Worm (Caenorhabditis elegans) whole organism, early embryonic: ENCODE measurements around the gene clec-169.
A peak's percentile ranks its signal among the peaks of the same experiment; 100 is the strongest.

Experiments used
- B0310.2 ChIP-seq: sonication (generic microtip); optimal IDR thresholded peaks from 2 replicates; lab custom pipeline; 2016; ENCODE audit warnings: mild to moderate bottlenecking, missing genetic modification characterization, missing compliant biosample characterization
- F13C5.2 ChIP-seq: sonication (generic microtip); optimal IDR thresholded peaks from 2 replicates; lab custom pipeline; 2017; ENCODE audit warnings: mild to moderate bottlenecking, missing genetic modification characterization, inconsistent platforms, missing compliant biosample characterization
- aly-1 ChIP-seq: sonication (generic microtip); optimal IDR thresholded peaks from 2 replicates; lab custom pipeline; 2016; ENCODE audit warnings: missing genetic modification characterization, missing compliant biosample characterization
- ama-1 ChIP-seq: fragments of 150-350 bp; optimal IDR thresholded peaks from 2 replicates; lab custom pipeline; 2014
- ceh-13 ChIP-seq: fragments of 200-800 bp; sonication (Bioruptor generic); optimal IDR thresholded peaks from 2 replicates; lab custom pipeline; 2018; ENCODE audit warnings: mild to moderate bottlenecking, missing genetic modification characterization, missing compliant biosample characterization
- ceh-36 ChIP-seq: sonication (generic microtip); optimal IDR thresholded peaks from 2 replicates; lab custom pipeline; 2016; ENCODE audit warnings: missing genetic modification characterization, inconsistent platforms, missing compliant biosample characterization
- ets-7 ChIP-seq: sonication (generic microtip); optimal IDR thresholded peaks from 2 replicates; lab custom pipeline; 2016; ENCODE audit warnings: missing genotype, missing genetic modification characterization, missing compliant biosample characterization
- flt-1 ChIP-seq: fragments of 200-800 bp; sonication (Bioruptor generic); IDR thresholded peaks from 2 replicates; pipeline ENCODE4 v1.3.6; 2022; ENCODE audit warnings: missing genetic modification characterization, missing compliant biosample characterization
- hmbx-1 ChIP-seq: sonication (generic microtip); optimal IDR thresholded peaks from 2 replicates; lab custom pipeline; 2016; ENCODE audit warnings: mild to moderate bottlenecking, missing genetic modification characterization, missing compliant biosample characterization
- hmg-4 ChIP-seq: fragments of 200-800 bp; sonication (Bioruptor generic); optimal IDR thresholded peaks from 2 replicates; lab custom pipeline; 2018; ENCODE audit warnings: mild to moderate bottlenecking, missing genetic modification characterization, missing compliant biosample characterization
- hnd-1 ChIP-seq: sonication (generic microtip); optimal IDR thresholded peaks from 2 replicates; lab custom pipeline; 2016; ENCODE audit warnings: missing genetic modification characterization, missing compliant biosample characterization
- pes-1 ChIP-seq: fragments of 200-800 bp; sonication (Bioruptor generic); IDR thresholded peaks from 2 replicates; pipeline ENCODE4 v1.3.6; 2022; ENCODE audit warnings: missing genetic modification reagents, missing genetic modification characterization, missing compliant biosample characterization
- scrt-1 ChIP-seq: fragments of 200-800 bp; sonication (Bioruptor generic); IDR thresholded peaks from 2 replicates; pipeline ENCODE4 v1.3.6; 2022; ENCODE audit warnings: missing genetic modification characterization, missing compliant biosample characterization
- sea-1 ChIP-seq: fragments of 200-800 bp; sonication (Bioruptor generic); conservative IDR thresholded peaks from 2 replicates; pipeline ENCODE4 v1.3.6; 2022; ENCODE audit warnings: missing genetic modification characterization, missing compliant biosample characterization
- tbx-11 ChIP-seq: fragments of 200-800 bp; sonication (Bioruptor generic); IDR thresholded peaks from 2 replicates; pipeline ENCODE4 v1.3.6; 2022; ENCODE audit warnings: missing genetic modification characterization, missing compliant biosample characterization
- tbx-37 ChIP-seq: fragments of 200-800 bp; sonication (Bioruptor generic); conservative IDR thresholded peaks from 2 replicates; pipeline ENCODE4 v1.3.6; 2022; ENCODE audit warnings: missing genetic modification reagents, missing genetic modification characterization, missing compliant biosample characterization
- tra-4 ChIP-seq: sonication (generic microtip); optimal IDR thresholded peaks from 2 replicates; lab custom pipeline; 2017; ENCODE audit warnings: missing genetic modification characterization, missing compliant biosample characterization

Gene clec-169

DNA sequence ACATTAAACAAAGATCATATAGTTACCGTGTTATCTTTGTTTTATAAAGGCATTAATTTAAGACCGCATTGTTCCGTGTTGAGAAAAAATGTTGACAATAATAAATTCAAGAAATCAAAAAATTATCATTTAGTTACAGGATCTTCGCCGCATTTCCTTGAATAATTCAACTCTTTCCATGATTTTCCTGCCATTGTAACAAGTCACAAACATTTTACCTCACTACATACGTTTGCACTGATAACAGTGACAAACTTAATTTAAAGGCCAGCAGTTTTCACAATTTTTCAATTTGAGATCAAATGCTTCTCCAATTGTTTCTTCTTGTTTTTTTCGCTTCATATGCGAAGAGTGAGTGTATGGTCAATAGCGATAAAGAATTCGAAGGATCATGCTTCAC is at the start of gene clec-169:
Gene clec-169 (plus strand): TSS at position 301 of the 400 bp plus-strand sequence.
- TF ChIP-seq tbx-37: no peak

DNA sequence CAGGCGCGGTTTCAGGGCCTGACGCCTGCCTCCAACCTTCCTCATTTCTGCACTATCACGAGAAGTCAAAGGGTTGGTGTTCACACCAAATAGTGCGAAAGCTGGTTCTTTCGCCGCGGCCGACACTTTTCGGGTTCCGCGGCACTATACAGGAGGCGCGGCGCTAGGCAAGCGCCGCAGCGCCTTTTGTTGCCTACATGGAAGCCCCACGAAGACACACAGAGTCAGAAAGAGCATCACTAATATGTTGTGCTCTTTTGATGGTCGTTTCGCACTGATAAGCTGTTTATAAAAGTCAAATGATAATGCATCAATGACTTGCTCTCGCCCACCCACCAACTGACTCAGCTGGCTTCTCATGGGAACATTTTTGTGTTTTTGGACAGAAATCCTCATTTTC is 49.2 kb upstream of the clec-169 start:
- TF ChIP-seq F13C5.2 (tag; lab: Kevin White, UChicago) (no peak), tbx-11 (no peak), ceh-36 (tag; lab: Kevin White, UChicago) (no peak), tra-4 (tag; lab: Kevin White, UChicago) (no peak)

DNA sequence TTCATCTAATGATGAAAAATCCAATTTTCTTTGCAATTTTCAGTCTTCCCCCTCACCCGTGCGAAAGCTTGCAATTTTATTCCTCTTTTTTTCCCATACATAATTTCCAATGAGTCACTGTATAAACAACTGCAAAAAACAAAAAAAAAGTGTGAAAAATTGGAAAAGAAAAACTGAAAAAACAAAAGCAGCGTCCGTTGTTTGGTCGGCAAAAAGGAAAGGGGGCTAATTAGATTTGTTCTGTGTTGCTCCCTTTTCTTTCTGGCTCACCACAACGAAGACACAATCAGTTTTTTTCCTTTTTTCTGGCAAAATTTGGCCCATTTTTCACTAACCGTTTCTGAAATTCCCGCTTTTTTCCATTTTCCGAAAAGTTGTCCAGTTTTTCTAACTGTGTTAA is 48.8 kb upstream of the clec-169 start:
- TF ChIP-seq sea-1 (GFP tag; lab: Robert Waterston, UW) (no peak), aly-1 (tag; lab: Kevin White, UChicago) (no peak), ama-1 (lab: Kevin White, UChicago) (no peak), hnd-1 (tag; lab: Kevin White, UChicago) (no peak), hmg-4 (GFP tag; lab: Kevin White, UChicago) (no peak), flt-1 (no peak), ets-7 (tag; lab: Kevin White, UChicago) (no peak), ceh-36 (tag; lab: Kevin White, UChicago) (no peak), hmbx-1 (tag; lab: Kevin White, UChicago) (no peak), pes-1 (GFP tag; lab: Robert Waterston, UW) (no peak), tra-4 (tag; lab: Kevin White, UChicago) (no peak), tbx-11 (no peak), ceh-13 (GFP tag; lab: Kevin White, UChicago) (no peak), F13C5.2 (tag; lab: Kevin White, UChicago) (no peak), tbx-37 (no peak)

DNA sequence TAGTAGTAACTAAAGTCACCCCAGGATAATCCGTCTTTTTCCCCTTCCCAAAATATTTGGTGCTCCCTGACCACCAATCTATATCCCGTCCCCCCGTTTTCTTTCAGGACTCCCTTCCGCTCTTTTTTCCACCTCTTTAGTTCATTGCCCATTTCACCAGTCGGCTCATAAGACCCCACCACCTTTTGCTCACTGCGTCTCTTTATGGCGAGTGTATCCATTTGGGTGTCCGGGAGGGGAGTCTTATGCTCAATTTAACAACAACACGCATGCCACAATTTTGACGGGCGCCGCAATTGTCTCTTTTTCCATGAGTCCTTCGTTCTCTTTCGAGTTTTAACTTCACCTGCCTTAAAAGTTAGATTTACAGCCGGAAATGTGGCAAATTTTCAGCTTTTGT is 47.9 kb upstream of the clec-169 start:
- TF ChIP-seq hmbx-1 (tag; lab: Kevin White, UChicago): no peak
- no peak for TF ChIP-seq scrt-1
- TF ChIP-seq ama-1 (lab: Kevin White, UChicago): no peak
- no peak for TF ChIP-seq ets-7 (tag; lab: Kevin White, UChicago)
- no peak for TF ChIP-seq pes-1 (GFP tag; lab: Robert Waterston, UW)
- no peak for TF ChIP-seq sea-1 (GFP tag; lab: Robert Waterston, UW)
- no peak for TF ChIP-seq ceh-36 (tag; lab: Kevin White, UChicago)
- no peak for TF ChIP-seq B0310.2
- TF ChIP-seq hmg-4 (GFP tag; lab: Kevin White, UChicago): no peak
- no peak for TF ChIP-seq tra-4 (tag; lab: Kevin White, UChicago)
- no peak for TF ChIP-seq F13C5.2 (tag; lab: Kevin White, UChicago)
- TF ChIP-seq aly-1 (tag; lab: Kevin White, UChicago): no peak
- no peak for TF ChIP-seq flt-1
- TF ChIP-seq tbx-37: no peak
- TF ChIP-seq ceh-13 (GFP tag; lab: Kevin White, UChicago): no peak
- TF ChIP-seq tbx-11: no peak

DNA sequence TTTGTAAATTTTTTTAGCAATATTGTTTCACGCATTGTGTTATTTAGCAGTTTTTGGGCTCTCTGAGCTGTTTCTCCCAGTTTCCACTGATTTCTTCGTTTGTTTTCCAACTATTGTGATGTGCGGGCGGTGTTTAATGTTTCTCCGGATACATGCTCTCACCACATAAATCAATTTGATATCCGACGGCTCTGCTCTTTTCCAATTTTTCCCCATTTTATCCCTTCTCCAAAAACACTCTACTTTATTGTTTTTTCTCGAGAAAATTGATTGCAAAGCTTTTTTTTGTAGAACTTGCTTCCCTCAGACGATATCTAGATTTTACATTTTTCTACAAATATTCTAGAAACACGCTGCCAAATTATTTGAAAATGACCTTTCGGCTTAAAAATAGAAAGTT is 45.6 kb upstream of the clec-169 start:
- TF ChIP-seq hnd-1 (tag; lab: Kevin White, UChicago): no peak
- no peak for TF ChIP-seq tra-4 (tag; lab: Kevin White, UChicago)
- TF ChIP-seq F13C5.2 (tag; lab: Kevin White, UChicago): no peak
- no peak for TF ChIP-seq sea-1 (GFP tag; lab: Robert Waterston, UW)
- TF ChIP-seq ets-7 (tag; lab: Kevin White, UChicago): no peak
- TF ChIP-seq aly-1 (tag; lab: Kevin White, UChicago): no peak
- TF ChIP-seq flt-1: no peak
- no peak for TF ChIP-seq tbx-11
- TF ChIP-seq hmbx-1 (tag; lab: Kevin White, UChicago): no peak
- TF ChIP-seq tbx-37: no peak

DNA sequence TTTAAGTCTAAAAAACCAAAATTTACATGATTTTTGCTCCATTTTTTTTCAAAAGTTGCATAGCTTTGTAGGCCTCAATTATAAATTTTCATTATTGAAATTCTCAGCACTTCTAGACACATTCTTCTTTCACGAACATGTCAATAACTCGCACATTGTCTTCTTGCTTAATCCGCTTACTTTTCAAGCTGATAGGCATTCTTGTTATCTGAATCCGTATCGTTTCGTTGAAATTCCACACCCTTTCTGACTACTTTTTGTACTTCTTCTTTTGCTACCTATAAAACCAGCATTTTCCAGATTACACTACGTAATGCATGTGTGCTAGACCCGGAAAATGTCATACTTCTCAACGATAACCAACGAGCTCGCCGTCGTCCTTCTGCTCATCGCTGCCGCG is 44.8 kb upstream of the clec-169 start, which contains the start of gene W09G12.9:
Gene W09G12.9 (plus strand): TSS at position 301 of the 400 bp plus-strand sequence.
- no peak for TF ChIP-seq F13C5.2 (tag; lab: Kevin White, UChicago)
- TF ChIP-seq sea-1 (GFP tag; lab: Robert Waterston, UW): no peak
- TF ChIP-seq hnd-1 (tag; lab: Kevin White, UChicago): no peak
- no peak for TF ChIP-seq flt-1
- TF ChIP-seq ceh-13 (GFP tag; lab: Kevin White, UChicago): no peak
- TF ChIP-seq aly-1 (tag; lab: Kevin White, UChicago): no peak
- no peak for TF ChIP-seq pes-1 (GFP tag; lab: Robert Waterston, UW)
- no peak for TF ChIP-seq tra-4 (tag; lab: Kevin White, UChicago)
- no peak for TF ChIP-seq tbx-37
- TF ChIP-seq scrt-1: no peak
- no peak for TF ChIP-seq ceh-36 (tag; lab: Kevin White, UChicago)
- no peak for TF ChIP-seq hmbx-1 (tag; lab: Kevin White, UChicago)
- TF ChIP-seq ama-1 (lab: Kevin White, UChicago): no peak
- no peak for TF ChIP-seq hmg-4 (GFP tag; lab: Kevin White, UChicago)
- no peak for TF ChIP-seq ets-7 (tag; lab: Kevin White, UChicago)

DNA sequence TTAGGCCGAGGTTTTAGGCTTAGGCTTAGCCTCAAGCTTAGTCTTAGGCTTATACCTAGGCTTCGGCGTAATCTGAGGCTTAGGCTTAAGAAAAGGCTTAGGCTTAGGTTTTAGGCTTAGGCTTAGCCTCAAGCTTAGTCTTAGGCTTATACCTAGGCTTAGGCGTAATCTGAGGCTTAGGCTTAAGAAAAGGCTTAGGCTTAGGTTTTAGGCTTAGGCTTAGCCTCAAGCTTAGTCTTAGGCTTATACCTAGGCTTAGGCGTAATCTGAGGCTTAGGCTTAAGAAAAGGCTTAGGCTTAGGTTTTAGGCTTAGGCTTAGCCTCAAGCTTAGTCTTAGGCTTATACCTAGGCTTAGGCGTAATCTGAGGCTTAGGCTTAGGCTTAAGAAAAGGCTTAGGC is 43.9 kb upstream of the clec-169 start:
- peak; percentile 72 for TF ChIP-seq ceh-36 (tag; lab: Kevin White, UChicago)

DNA sequence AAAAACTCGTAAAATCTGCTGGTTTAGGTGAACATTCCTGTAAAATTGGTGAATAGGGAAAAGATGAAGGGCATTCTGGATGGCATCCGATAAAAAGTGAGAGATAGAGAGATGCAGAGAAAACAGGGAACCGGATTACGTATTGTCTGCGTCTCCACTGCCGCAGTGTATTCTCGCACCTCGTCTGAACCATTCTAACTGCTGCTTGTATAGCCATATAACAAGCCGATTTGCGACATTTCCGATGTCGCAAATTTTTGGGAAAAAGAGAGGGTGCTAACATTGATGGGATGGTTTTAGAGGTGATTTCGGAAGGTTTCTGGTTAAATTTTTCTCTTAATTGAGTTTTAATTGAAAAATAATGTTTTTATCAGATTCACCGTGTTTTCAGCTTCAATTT is 40.0 kb upstream of the clec-169 start, which contains the start of gene W09G12.10:
Gene W09G12.10 (minus strand): TSS at position 121 of the 400 bp plus-strand sequence.
- no peak for TF ChIP-seq B0310.2
- no peak for TF ChIP-seq tra-4 (tag; lab: Kevin White, UChicago)
- no peak for TF ChIP-seq scrt-1
- no peak for TF ChIP-seq flt-1
- no peak for TF ChIP-seq ceh-13 (GFP tag; lab: Kevin White, UChicago)
- TF ChIP-seq aly-1 (tag; lab: Kevin White, UChicago): no peak
- TF ChIP-seq tbx-11: no peak
- no peak for TF ChIP-seq F13C5.2 (tag; lab: Kevin White, UChicago)
- no peak for TF ChIP-seq hmg-4 (GFP tag; lab: Kevin White, UChicago)
- TF ChIP-seq ets-7 (tag; lab: Kevin White, UChicago): no peak
- no peak for TF ChIP-seq tbx-37
- TF ChIP-seq hmbx-1 (tag; lab: Kevin White, UChicago): no peak
- no peak for TF ChIP-seq pes-1 (GFP tag; lab: Robert Waterston, UW)
- TF ChIP-seq hnd-1 (tag; lab: Kevin White, UChicago): no peak
